Worm (Caenorhabditis elegans) whole organism, L2 larva: ENCODE measurements around the gene C17B7.9.

Source experiments
- C34F6.9 ChIP-seq: fragments of 150-350 bp; optimal IDR thresholded peaks from 2 replicates; lab custom pipeline; 2014; ENCODE audit warnings: missing biosample characterization, missing genetic modification characterization
- F13H6.1 ChIP-seq: sonication (generic microtip); optimal IDR thresholded peaks from 2 replicates; lab custom pipeline; 2016; ENCODE audit warnings: missing genetic modification characterization, missing compliant biosample characterization
- alr-1 ChIP-seq: fragments of 150-350 bp; optimal IDR thresholded peaks from 2 replicates; lab custom pipeline; 2014; ENCODE audit warnings: missing biosample characterization, missing genetic modification characterization
- ama-1 ChIP-seq: fragments of 150-350 bp; optimal IDR thresholded peaks from 2 replicates; lab custom pipeline; 2018; ENCODE audit warnings: inconsistent platforms
- blmp-1 ChIP-seq: sonication (generic microtip); optimal IDR thresholded peaks from 2 replicates; lab custom pipeline; 2017; ENCODE audit warnings: missing genetic modification characterization, mild to moderate bottlenecking, missing compliant biosample characterization, antibody characterized with exemption, moderate library complexity; ENCODE audit not compliant: insufficient read depth
- ceh-82 ChIP-seq: fragments of 150-350 bp; optimal IDR thresholded peaks from 2 replicates; lab custom pipeline; 2014; ENCODE audit warnings: missing biosample characterization, missing genetic modification characterization
- elt-1 ChIP-seq: fragments of 150-350 bp; optimal IDR thresholded peaks from 2 replicates; lab custom pipeline; 2014; ENCODE audit warnings: missing biosample characterization, missing genetic modification characterization
- elt-3 ChIP-seq: sonication (generic microtip); optimal IDR thresholded peaks from 2 replicates; lab custom pipeline; 2017; ENCODE audit warnings: missing biosample characterization, missing genetic modification characterization
- fos-1 ChIP-seq: fragments of 150-350 bp; optimal IDR thresholded peaks from 2 replicates; lab custom pipeline; 2014; ENCODE audit warnings: missing biosample characterization, missing genetic modification characterization
- lin-13 ChIP-seq: fragments of 150-350 bp; optimal IDR thresholded peaks from 2 replicates; lab custom pipeline; 2014; ENCODE audit warnings: missing biosample characterization, missing genetic modification reagents, missing genetic modification characterization
- lsy-2 ChIP-seq, 2 experiments: fragments of 150-350 bp in 1 of 2; sonication (generic microtip) in 1 of 2; optimal IDR thresholded peaks; 2 replicates each; lab custom pipeline; 2014 to 2017; ENCODE audit warnings: missing biosample characterization in 2 of 2, missing genetic modification characterization in 2 of 2
- mab-5 ChIP-seq: fragments of 150-350 bp; optimal IDR thresholded peaks from 2 replicates; lab custom pipeline; 2014; ENCODE audit warnings: missing biosample characterization, missing genetic modification characterization
- mbf-1 ChIP-seq: sonication (generic microtip); optimal IDR thresholded peaks from 2 replicates; lab custom pipeline; 2017; ENCODE audit warnings: missing biosample characterization, missing genetic modification characterization
- mdl-1 ChIP-seq, 2 experiments: fragments of 150-350 bp in 1 of 2; sonication (generic microtip) in 1 of 2; optimal IDR thresholded peaks; 2 replicates each; lab custom pipeline; 2017; ENCODE audit warnings: missing biosample characterization in 2 of 2, missing genetic modification characterization in 2 of 2
- nhr-12 ChIP-seq: fragments of 150-350 bp; optimal IDR thresholded peaks from 2 replicates; lab custom pipeline; 2014; ENCODE audit warnings: missing biosample characterization, missing genetic modification characterization
- nhr-21 ChIP-seq: fragments of 150-350 bp; optimal IDR thresholded peaks from 2 replicates; lab custom pipeline; 2014; ENCODE audit warnings: missing biosample characterization, missing genetic modification characterization
- nhr-237 ChIP-seq: fragments of 150-350 bp; optimal IDR thresholded peaks from 2 replicates; lab custom pipeline; 2014; ENCODE audit warnings: missing biosample characterization, missing genetic modification characterization
- nhr-25 ChIP-seq: fragments of 150-350 bp; sonication (generic microtip); optimal IDR thresholded peaks from 3 replicates; lab custom pipeline; 2014; ENCODE audit warnings: missing biosample characterization, missing genetic modification characterization
- nhr-6 ChIP-seq: fragments of 150-350 bp; optimal IDR thresholded peaks from 2 replicates; lab custom pipeline; 2014; ENCODE audit warnings: missing biosample characterization, missing genetic modification characterization
- nhr-77 ChIP-seq: fragments of 150-350 bp; optimal IDR thresholded peaks from 2 replicates; lab custom pipeline; 2014; ENCODE audit warnings: missing biosample characterization, missing genetic modification characterization
- sem-4 ChIP-seq: fragments of 150-350 bp; optimal IDR thresholded peaks from 2 replicates; lab custom pipeline; 2014; ENCODE audit warnings: missing biosample characterization, missing genetic modification reagents, missing genetic modification characterization
- skn-1 ChIP-seq: sonication (generic microtip); optimal IDR thresholded peaks from 2 replicates; lab custom pipeline; 2017; ENCODE audit warnings: missing biosample characterization, missing genetic modification characterization
- sma-3 ChIP-seq: sonication (generic microtip); optimal IDR thresholded peaks from 2 replicates; lab custom pipeline; 2016; ENCODE audit warnings: missing genetic modification reagents, missing genetic modification characterization, missing compliant biosample characterization
- sma-9 ChIP-seq, 2 experiments: fragments of 150-350 bp in 1 of 2; sonication (generic microtip) in 1 of 2; optimal IDR thresholded peaks; 2 replicates each; lab custom pipeline; 2014 to 2016; ENCODE audit warnings: missing genetic modification characterization in 2 of 2, mild to moderate bottlenecking in 1 of 2, missing biosample characterization in 1 of 2, missing compliant biosample characterization in 1 of 2, missing genetic modification reagents in 1 of 2, moderate library complexity in 1 of 2
- snpc-4 ChIP-seq: fragments of 150-350 bp; optimal IDR thresholded peaks from 2 replicates; lab custom pipeline; 2014; ENCODE audit warnings: missing biosample characterization, missing genetic modification characterization
- unc-55 ChIP-seq: fragments of 150-350 bp; sonication (generic microtip); optimal IDR thresholded peaks from 3 replicates; lab custom pipeline; 2014; ENCODE audit warnings: missing biosample characterization, missing genetic modification reagents, missing genetic modification characterization
- ztf-1 ChIP-seq: fragments of 200-800 bp; sonication (Bioruptor generic); conservative IDR thresholded peaks from 2 replicates; pipeline ENCODE4 v1.3.6; 2022; ENCODE audit warnings: missing genetic modification characterization, missing compliant biosample characterization

Gene C17B7.9

ce11 chrV:3312067-3312666, 19.8 kb downstream of the C17B7.9 start, which contains the start of gene arrd-18:
arrd-18 (minus strand) TSS chrV:3312117.
- TF ChIP-seq sma-9 (GFP tag; optimal IDR thresholded peaks at IDR 0.05; lab: Kevin White, UChicago) (peak; percentile 87), sma-9 (tag; optimal IDR thresholded peaks at IDR 0.05; lab: Kevin White, UChicago) (no peak), F13H6.1 (tag; lab: Kevin White, UChicago) (peak; percentile 83), nhr-21 (tag; lab: Kevin White, UChicago) (no peak), lsy-2 (tag; optimal IDR thresholded peaks at IDR 0.05; lab: Kevin White, UChicago) (peak in 1 of 2 experiments; percentile 43), nhr-12 (tag; lab: Kevin White, UChicago) (no peak), skn-1 (no peak), unc-55 (GFP tag; lab: Kevin White, UChicago) (peak; percentile 40), C34F6.9 (tag; lab: Kevin White, UChicago) (peak; percentile 59), sma-3 (GFP tag; lab: Kevin White, UChicago) (no peak), snpc-4 (tag; lab: Kevin White, UChicago) (no peak)

ce11 chrV:3308169-3308568, 23.8 kb downstream of the C17B7.9 start, which contains the start of gene srbc-3:
srbc-3 (plus strand) TSS chrV:3308469.
- TF ChIP-seq nhr-21 (tag; lab: Kevin White, UChicago) (no peak), sma-9 (GFP tag; optimal IDR thresholded peaks at IDR 0.05; lab: Kevin White, UChicago) (no peak), sma-9 (tag; optimal IDR thresholded peaks at IDR 0.05; lab: Kevin White, UChicago) (no peak), ceh-82 (tag; lab: Kevin White, UChicago) (no peak), fos-1 (tag; lab: Kevin White, UChicago) (no peak), lsy-2 (tag; optimal IDR thresholded peaks at IDR 0.05; lab: Kevin White, UChicago) (no peak), alr-1 (no peak), elt-3 (tag; lab: Kevin White, UChicago) (no peak)
- TF ChIP-seq, all 48 proteins: peak for 0

ce11 chrV:3301898-3302297, 30.0 kb downstream of the C17B7.9 start, which contains the start of gene srbc-1:
srbc-1 (minus strand) TSS chrV:3301998.
- TF ChIP-seq nhr-77 (tag; lab: Kevin White, UChicago) (no peak), elt-3 (tag; lab: Kevin White, UChicago) (no peak)

- TF ChIP-seq mbf-1 (tag; lab: Kevin White, UChicago) (no peak), ztf-1 (GFP tag; lab: Robert Waterston, UW) (no peak), snpc-4 (tag; lab: Kevin White, UChicago) (no peak), C34F6.9 (tag; lab: Kevin White, UChicago) (no peak)
Measured at ce11 chrV:3299437-3299836, 32.5 kb downstream of the C17B7.9 start.

ce11 chrV:3297764-3298163, 34.2 kb downstream of the C17B7.9 start, which contains the start of gene srx-122:
srx-122 (minus strand) TSS chrV:3297864.
- no peak for TF ChIP-seq nhr-6 (tag; lab: Kevin White, UChicago)

ce11 chrV:3295368-3295767, 36.6 kb downstream of the C17B7.9 start:
- no peak for TF ChIP-seq unc-55 (GFP tag; lab: Kevin White, UChicago)
- TF ChIP-seq nhr-25 (tag; lab: Kevin White, UChicago), result no peak
- no peak for TF ChIP-seq blmp-1
- TF ChIP-seq nhr-6 (tag; lab: Kevin White, UChicago), result no peak
- no peak for TF ChIP-seq lsy-2 (tag; optimal IDR thresholded peaks at IDR 0.05; lab: Kevin White, UChicago)
- no peak for TF ChIP-seq lin-13
- TF ChIP-seq elt-1, result no peak
- no peak for TF ChIP-seq nhr-12 (tag; lab: Kevin White, UChicago)
- no peak for TF ChIP-seq sma-9 (GFP tag; optimal IDR thresholded peaks at IDR 0.05; lab: Kevin White, UChicago)
- no peak for TF ChIP-seq sma-9 (tag; optimal IDR thresholded peaks at IDR 0.05; lab: Kevin White, UChicago)

ce11 chrV:3289267-3289666, 42.7 kb downstream of the C17B7.9 start, which contains the start of gene F35F10.6:
F35F10.6 (minus strand) TSS chrV:3289367.
- no peak for TF ChIP-seq lsy-2 (tag; optimal IDR thresholded peaks at IDR 0.05; lab: Kevin White, UChicago)
- TF ChIP-seq sem-4 (tag; lab: Kevin White, UChicago), result no peak
- TF ChIP-seq mdl-1 (tag; optimal IDR thresholded peaks at IDR 0.05; lab: Kevin White, UChicago), result no peak
- TF ChIP-seq ama-1 (lab: Kevin White, UChicago), result no peak
- no peak for TF ChIP-seq nhr-237
- TF ChIP-seq mab-5 (tag; lab: Kevin White, UChicago), result no peak
- no peak for TF ChIP-seq snpc-4 (tag; lab: Kevin White, UChicago)
